Fruit fly (Drosophila melanogaster) whole organism, pupa: ENCODE data around the gene CG1275.

ENCODE experiments used
- CG10348 ChIP-seq: fragments of 200-800 bp; sonication (Bioruptor generic); IDR thresholded peaks from 2 replicates; pipeline ENCODE4 v1.3.6; 2022; ENCODE audit warnings: missing biosample characterization, missing genetic modification characterization
- CG12605 ChIP-seq: fragments of 200-800 bp; sonication (Bioruptor generic); IDR thresholded peaks from 2 replicates; pipeline ENCODE4 v1.3.6; 2022; ENCODE audit warnings: missing biosample characterization, missing genetic modification characterization
- CG13204 ChIP-seq: fragments of 200-800 bp; sonication (Bioruptor generic); optimal IDR thresholded peaks from 2 replicates; lab custom pipeline; 2018; ENCODE audit warnings: missing biosample characterization, mild to moderate bottlenecking, missing genetic modification characterization, moderate library complexity
- CG14655 ChIP-seq: fragments of 200-800 bp; sonication (Bioruptor generic); optimal IDR thresholded peaks from 3 replicates; lab custom pipeline; 2017; ENCODE audit warnings: mild to moderate bottlenecking, missing biosample characterization, missing genetic modification reagents, missing genetic modification characterization
- CG15710 ChIP-seq: fragments of 200-800 bp; sonication (Bioruptor generic); optimal IDR thresholded peaks from 2 replicates; lab custom pipeline; 2018; ENCODE audit warnings: missing biosample characterization, mild to moderate bottlenecking, missing genetic modification characterization, moderate library complexity
- CG17806 ChIP-seq: fragments of 200-800 bp; sonication (Bioruptor generic); optimal IDR thresholded peaks from 2 replicates; lab custom pipeline; 2018; ENCODE audit warnings: missing biosample characterization, mild to moderate bottlenecking, missing genetic modification characterization, moderate library complexity
- CG32121 ChIP-seq: fragments of 200-800 bp; sonication (Bioruptor generic); IDR thresholded peaks from 2 replicates; pipeline ENCODE4 v1.3.6; 2022; ENCODE audit warnings: missing biosample characterization, missing genetic modification characterization
- CG34367 ChIP-seq: fragments of 200-800 bp; sonication (Bioruptor generic); optimal IDR thresholded peaks from 2 replicates; lab custom pipeline; 2018; ENCODE audit warnings: missing biosample characterization, mild to moderate bottlenecking, missing genetic modification characterization
- CG4496 ChIP-seq: fragments of 200-800 bp; sonication (Bioruptor generic); IDR thresholded peaks from 3 replicates; pipeline ENCODE4 v1.3.6; 2022; ENCODE audit warnings: missing biosample characterization, missing genetic modification characterization
- CG8159 ChIP-seq: fragments of 200-800 bp; sonication (Bioruptor generic); optimal IDR thresholded peaks from 3 replicates; lab custom pipeline; 2018; ENCODE audit warnings: missing biosample characterization, mild to moderate bottlenecking, missing genetic modification characterization, moderate library complexity
- CG8301 ChIP-seq: fragments of 200-800 bp; sonication (Bioruptor generic); optimal IDR thresholded peaks from 2 replicates; lab custom pipeline; 2018; ENCODE audit warnings: missing biosample characterization, mild to moderate bottlenecking, missing genetic modification characterization
- CG9948 ChIP-seq: fragments of 200-800 bp; sonication (Bioruptor generic); optimal IDR thresholded peaks from 2 replicates; lab custom pipeline; 2018; ENCODE audit warnings: missing biosample characterization, mild to moderate bottlenecking, missing genetic modification characterization, moderate library complexity
- D1 ChIP-seq: fragments of 200-800 bp; sonication (Bioruptor generic); optimal IDR thresholded peaks from 2 replicates; lab custom pipeline; 2018; ENCODE audit warnings: missing biosample characterization, mild to moderate bottlenecking, missing genetic modification characterization, moderate library complexity
- EcR ChIP-seq: fragments of 200-800 bp; sonication (Bioruptor generic); optimal IDR thresholded peaks from 3 replicates; lab custom pipeline; 2019; ENCODE audit warnings: missing biosample characterization, missing genetic modification characterization, mild to moderate bottlenecking, moderate library complexity, missing genetic modification reagents
- Ets98B ChIP-seq: fragments of 200-800 bp; sonication (Bioruptor generic); IDR thresholded peaks from 2 replicates; pipeline ENCODE4 v1.3.6; 2022; ENCODE audit warnings: missing biosample characterization, missing genetic modification characterization
- Pif1A ChIP-seq: fragments of 200-800 bp; sonication (Bioruptor generic); optimal IDR thresholded peaks from 3 replicates; lab custom pipeline; 2016; ENCODE audit warnings: missing biosample characterization, missing genetic modification characterization
- Pif1B ChIP-seq: fragments of 200-800 bp; sonication (Bioruptor generic); optimal IDR thresholded peaks from 3 replicates; lab custom pipeline; 2016; ENCODE audit warnings: missing biosample characterization, missing genetic modification characterization
- Snoo ChIP-seq: fragments of 200-800 bp; sonication (Bioruptor generic); optimal IDR thresholded peaks from 3 replicates; lab custom pipeline; 2017; ENCODE audit warnings: missing biosample characterization, mild to moderate bottlenecking, missing genetic modification characterization, inconsistent platforms
- fd96Ca ChIP-seq: fragments of 200-800 bp; sonication (Bioruptor generic); IDR thresholded peaks from 3 replicates; pipeline ENCODE4 v1.3.6; 2022; ENCODE audit warnings: missing biosample characterization, missing genetic modification characterization
- gl ChIP-seq: fragments of 200-800 bp; sonication (Bioruptor generic); optimal IDR thresholded peaks from 2 replicates; lab custom pipeline; 2018; ENCODE audit warnings: missing biosample characterization, mild to moderate bottlenecking, missing genetic modification characterization
- rn ChIP-seq: fragments of 200-800 bp; sonication (Bioruptor generic); IDR thresholded peaks from 2 replicates; pipeline ENCODE4 v1.3.6; 2022; ENCODE audit warnings: missing biosample characterization, missing genetic modification characterization

The CG1275 gene

DNA sequence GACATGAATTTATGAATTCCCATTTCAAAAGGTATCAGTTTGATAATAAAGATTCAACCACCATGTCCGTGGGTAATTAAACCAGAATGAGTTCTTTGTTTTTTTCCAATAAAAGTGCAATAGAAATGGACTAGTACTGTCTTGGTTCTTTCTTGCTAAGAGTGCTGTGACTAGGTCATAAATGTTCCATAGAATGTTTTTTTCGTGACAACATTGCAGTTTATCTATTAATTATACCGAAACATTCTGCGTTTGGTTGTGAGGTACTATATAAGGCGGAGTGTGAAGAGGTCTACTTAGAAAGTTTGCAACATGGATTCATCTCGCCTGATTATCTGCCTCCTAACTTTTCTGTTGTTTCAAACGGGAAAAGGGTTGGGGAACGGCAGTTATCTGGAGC is 10.3 kb upstream of the CG1275 start, which contains the start of gene obst-I:
Gene obst-I (plus strand): TSS at position 301 of the 400 bp plus-strand sequence.
- no peak for TF ChIP-seq fd96Ca
- no peak for TF ChIP-seq gl (tag; lab: Kevin White, UChicago)
- no peak for TF ChIP-seq CG14655 (GFP tag; lab: Kevin White, UChicago)
- no peak for TF ChIP-seq CG15710 (tag; lab: Kevin White, UChicago)

DNA sequence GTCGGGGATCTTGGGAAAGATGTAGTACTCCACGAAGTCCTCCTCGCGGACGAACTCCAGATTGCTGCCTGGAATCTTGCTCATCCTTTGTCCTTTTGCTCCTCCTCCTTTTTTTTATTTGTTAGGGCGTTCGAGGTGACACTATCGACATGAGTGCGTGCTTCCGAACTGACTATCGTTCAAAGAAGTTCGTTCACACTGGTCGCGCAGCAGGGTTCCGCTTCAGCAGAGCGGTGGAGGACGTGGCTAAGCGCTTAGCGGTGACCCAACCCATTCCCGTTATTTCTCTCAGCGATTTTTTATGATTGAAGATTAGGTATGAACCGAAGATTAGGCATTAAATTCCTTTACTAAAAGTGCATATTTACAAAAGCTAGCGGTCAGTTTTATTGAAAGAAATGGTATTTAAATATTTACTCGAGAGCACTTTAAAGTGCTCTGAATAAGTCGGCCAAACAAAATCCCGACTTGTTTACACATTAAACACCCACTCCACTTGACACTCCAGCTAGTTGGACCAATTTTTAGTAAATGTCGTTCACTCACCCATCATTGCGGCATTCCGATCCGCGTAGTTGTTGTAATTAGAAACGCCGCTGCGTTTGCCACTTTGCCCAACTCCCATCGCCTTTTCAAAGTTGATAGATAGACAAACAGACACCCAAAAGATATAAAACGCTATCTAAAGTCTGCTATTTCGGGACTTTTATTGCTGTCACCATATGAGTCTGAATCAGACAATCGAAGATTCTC is 8.6 kb upstream of the CG1275 start, which contains the start of the genes ecd and CG13806:
Gene ecd (minus strand): TSS at position 166 of the 753 bp plus-strand sequence.
Gene CG13806 (plus strand): TSS at position 703 of the 753 bp plus-strand sequence.
- TF ChIP-seq rn, result no peak
- 0 out of 3 replicates have a peak, but pooled peaks have one; percentile 50 for TF ChIP-seq CG4496 (GFP tag; lab: Robert Waterston, UW)
- no peak for TF ChIP-seq CG12605 (GFP tag; lab: Robert Waterston, UW)
- peak; percentile 19; the same call in 1 of the 2 replicates for TF ChIP-seq CG32121 (GFP tag; lab: Robert Waterston, UW)
- TF ChIP-seq CG10348 (GFP tag; lab: Robert Waterston, UW), result no peak
- TF ChIP-seq CG17806 (tag; lab: Kevin White, UChicago), result no peak
- no peak for TF ChIP-seq gl (tag; lab: Kevin White, UChicago)
- TF ChIP-seq Pif1B (GFP tag; lab: Kevin White, UChicago), result no peak
- no peak for TF ChIP-seq Snoo (tag; lab: Kevin White, UChicago)
- no peak for TF ChIP-seq CG14655 (GFP tag; lab: Kevin White, UChicago)
- TF ChIP-seq CG15710 (tag; lab: Kevin White, UChicago), result no peak
- TF ChIP-seq fd96Ca, result peak; percentile 37; the same call in 1 of the 3 replicates

DNA sequence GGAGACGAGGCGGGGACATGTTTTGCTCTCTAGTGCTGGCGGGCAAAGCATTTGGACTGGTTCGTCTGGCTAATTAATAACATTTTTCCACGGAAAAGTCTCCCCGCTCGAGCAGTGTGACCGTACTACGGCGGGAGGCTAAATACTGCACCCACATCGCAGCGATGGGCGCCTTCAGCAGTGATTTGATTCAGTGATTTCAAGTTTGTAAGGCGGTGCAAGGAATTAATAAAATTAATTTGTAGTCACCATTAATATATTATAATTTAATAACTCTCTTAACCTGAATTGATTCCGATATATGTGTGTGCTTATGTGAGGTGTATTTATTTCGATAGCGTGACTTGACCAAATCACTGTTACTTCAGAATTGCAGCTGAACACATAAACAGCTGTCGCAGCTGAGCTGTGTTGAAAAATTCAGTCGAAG is 5.3 kb upstream of the CG1275 start, which contains the start of the genes oxt and CG13807:
Gene oxt (minus strand): TSS at position 150 of the 430 bp plus-strand sequence.
Gene CG13807 (plus strand): TSS at position 405 of the 430 bp plus-strand sequence.
- TF ChIP-seq CG8159 (tag; lab: Kevin White, UChicago) (peak; percentile 81), CG32121 (GFP tag; lab: Robert Waterston, UW) (peak; percentile 87), CG4496 (GFP tag; lab: Robert Waterston, UW) (peak; percentile 94), Pif1B (GFP tag; lab: Kevin White, UChicago) (peak; percentile 83), rn (peak; percentile 74), D1 (no peak), Ets98B (peak; percentile 90), CG8301 (tag; lab: Kevin White, UChicago) (peak; percentile 80), CG14655 (GFP tag; lab: Kevin White, UChicago) (no peak), CG10348 (GFP tag; lab: Robert Waterston, UW) (peak; percentile 28; the same call in 1 of the 2 replicates), fd96Ca (peak; percentile 92), CG15710 (tag; lab: Kevin White, UChicago) (peak; percentile 87), gl (tag; lab: Kevin White, UChicago) (peak; percentile 60), CG17806 (tag; lab: Kevin White, UChicago) (peak; percentile 79), CG13204 (GFP tag; lab: Kevin White, UChicago) (no peak), CG12605 (GFP tag; lab: Robert Waterston, UW) (peak; percentile 75), CG9948 (peak; percentile 81), Pif1A (GFP tag; lab: Kevin White, UChicago) (no peak), Snoo (tag; lab: Kevin White, UChicago) (peak; percentile 79), CG34367 (tag; lab: Kevin White, UChicago) (peak; percentile 76), EcR (GFP tag; lab: Kevin White, UChicago) (peak; percentile 16)

DNA sequence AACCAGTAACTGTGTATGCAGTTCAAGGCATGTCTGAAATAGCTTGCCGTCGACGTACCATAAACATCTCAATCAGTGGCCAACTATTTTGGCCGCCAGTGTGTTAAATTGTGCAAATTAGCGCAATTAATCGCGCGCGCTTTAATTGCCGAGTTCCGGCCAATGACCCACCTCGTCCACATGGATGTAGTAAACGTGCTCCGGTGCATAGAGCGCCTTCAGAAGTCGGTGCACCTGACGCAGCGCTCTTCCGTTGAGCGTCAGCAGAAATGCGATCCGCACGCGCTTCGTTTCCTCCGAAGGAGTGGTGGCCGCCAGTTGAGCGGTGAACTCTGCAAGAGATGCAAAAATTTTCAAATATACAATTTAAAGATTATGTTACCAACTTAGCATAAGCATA is 4.1 kb upstream of the CG1275 start:
- no peak for TF ChIP-seq CG8301 (tag; lab: Kevin White, UChicago)

DNA sequence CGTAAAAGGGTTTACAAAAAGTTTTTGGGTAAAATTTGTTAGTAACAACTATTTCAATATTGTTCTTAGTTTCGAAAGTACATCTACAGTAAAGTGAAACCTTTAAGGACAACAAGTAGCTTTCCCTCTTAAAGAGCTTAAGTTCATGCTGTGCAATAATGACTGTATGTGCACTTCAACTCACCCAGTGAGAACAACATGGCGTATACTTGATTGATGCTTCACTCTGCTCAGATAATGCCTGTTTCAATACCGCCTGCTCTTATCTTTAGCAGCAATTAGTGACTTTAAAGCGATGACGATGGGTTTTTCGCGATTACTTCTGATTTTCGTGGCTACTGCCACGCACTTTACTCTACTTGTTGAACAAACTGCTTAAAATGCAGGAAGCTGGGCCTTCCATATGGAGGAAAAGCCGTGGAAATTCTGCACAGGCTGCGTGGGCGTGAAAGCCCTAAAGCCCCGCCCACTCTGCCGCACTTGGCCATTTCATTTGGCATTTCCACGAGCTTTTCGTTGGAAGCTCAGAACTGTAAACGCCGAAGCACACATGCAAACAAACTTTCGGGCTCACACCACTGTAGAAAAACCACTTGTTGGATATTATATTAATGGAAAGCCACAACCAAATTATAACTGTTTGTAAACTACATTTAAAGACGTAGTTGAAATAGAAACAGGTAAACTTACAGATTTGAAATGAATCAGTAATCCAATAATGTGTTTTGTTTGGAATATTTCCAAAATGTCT is 626 bp downstream of the CG1275 start:
- TF ChIP-seq EcR (GFP tag; lab: Kevin White, UChicago) (no peak), CG8159 (tag; lab: Kevin White, UChicago) (no peak), Snoo (tag; lab: Kevin White, UChicago) (no peak), CG9948 (no peak), CG12605 (GFP tag; lab: Robert Waterston, UW) (peak; percentile 62; the same call in 1 of the 2 replicates), CG34367 (tag; lab: Kevin White, UChicago) (no peak), Pif1A (GFP tag; lab: Kevin White, UChicago) (no peak)

DNA sequence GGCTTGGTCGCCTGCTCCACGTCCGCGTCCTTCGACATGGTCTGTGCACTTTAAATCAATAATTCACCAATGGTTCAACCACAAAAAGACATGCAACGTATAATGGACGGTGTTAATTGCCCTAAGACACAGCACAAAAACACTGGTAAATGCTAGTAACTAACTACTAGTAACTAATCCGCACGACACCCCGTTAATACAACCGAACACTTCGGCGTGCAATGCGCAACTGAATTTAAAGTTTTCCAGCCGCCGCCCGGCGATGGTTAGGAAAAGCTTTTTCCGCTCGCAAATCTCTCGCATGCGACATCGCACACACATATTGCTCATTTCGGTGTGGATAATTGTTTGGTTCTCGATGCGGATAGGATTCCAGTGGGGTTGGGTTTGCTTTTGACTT is 1.4 kb downstream of the CG1275 start:
- TF ChIP-seq Ets98B (peak; percentile 29), CG4496 (GFP tag; lab: Robert Waterston, UW) (no peak)
